Fruit fly (Drosophila melanogaster): ENCODE data around the gene CG14109.

dm6 chr3L:13479609-13480240 lies 39.0 kb downstream of the CG14109 start:
- no peak for TF ChIP-seq psq (optimal IDR thresholded peaks at IDR 0.05)
- TF ChIP-seq ttk (optimal IDR thresholded peaks at IDR 0.05), result no peak
